Worm (Caenorhabditis elegans) whole organism, young adult: ENCODE results near the gene C32D5.14.

Experiments used
- F52B5.7 ChIP-seq: sonication (generic microtip); optimal IDR thresholded peaks from 2 replicates; lab custom pipeline; 2016; ENCODE audit warnings: mild to moderate bottlenecking, missing genetic modification characterization, missing compliant biosample characterization
- K12H6.12 ChIP-seq: fragments of 200-800 bp; sonication (Bioruptor generic); optimal IDR thresholded peaks from 2 replicates; lab custom pipeline; 2018; ENCODE audit warnings: mild to moderate bottlenecking, missing genetic modification characterization, missing compliant biosample characterization
- T07F8.4 ChIP-seq: sonication (generic microtip); optimal IDR thresholded peaks from 2 replicates; lab custom pipeline; 2016; ENCODE audit warnings: mild to moderate bottlenecking, missing genetic modification characterization, moderate library complexity, missing compliant biosample characterization
- T26A5.8 ChIP-seq: sonication (generic microtip); optimal IDR thresholded peaks from 2 replicates; lab custom pipeline; 2016; ENCODE audit warnings: missing genetic modification characterization, missing compliant biosample characterization
- aptf-3 ChIP-seq: fragments of 200-800 bp; sonication (Bioruptor generic); IDR thresholded peaks from 2 replicates; pipeline ENCODE4 v1.3.6; 2022; ENCODE audit warnings: missing genetic modification characterization, missing compliant biosample characterization
- atf-7 ChIP-seq: sonication (generic microtip); optimal IDR thresholded peaks from 2 replicates; lab custom pipeline; 2017; ENCODE audit warnings: mild to moderate bottlenecking, missing genetic modification characterization, missing compliant biosample characterization
- attf-6 ChIP-seq: fragments of 200-800 bp; sonication (Bioruptor generic); IDR thresholded peaks from 2 replicates; pipeline ENCODE4 v1.3.6; 2022; ENCODE audit warnings: missing genetic modification reagents, missing genetic modification characterization, missing compliant biosample characterization
- bed-1 ChIP-seq: fragments of 200-800 bp; sonication (Bioruptor generic); IDR thresholded peaks from 2 replicates; pipeline ENCODE4 v1.3.6; 2022; ENCODE audit warnings: missing genetic modification reagents, missing genetic modification characterization, missing compliant biosample characterization
- cebp-1 ChIP-seq, 2 experiments: fragments of 200-800 bp in 1 of 2; sonication (Bioruptor generic) in 1 of 2; sonication (generic microtip) in 1 of 2; IDR thresholded peaks in 1 of 2; optimal IDR thresholded peaks in 1 of 2; 2 replicates each; pipeline versions ENCODE4 v1.3.6 to Lab custom; 2017 to 2022; ENCODE audit warnings: missing compliant biosample characterization in 2 of 2, missing genetic modification characterization in 2 of 2, mild to moderate bottlenecking in 1 of 2, missing genetic modification reagents in 1 of 2, moderate library complexity in 1 of 2
- ceh-100 ChIP-seq: fragments of 200-800 bp; sonication (Bioruptor generic); IDR thresholded peaks from 2 replicates; pipeline ENCODE4 v1.3.6; 2022; ENCODE audit warnings: missing genetic modification reagents, missing genetic modification characterization, missing compliant biosample characterization
- ceh-27 ChIP-seq: fragments of 200-800 bp; sonication (Bioruptor generic); optimal IDR thresholded peaks from 2 replicates; lab custom pipeline; 2018; ENCODE audit warnings: mild to moderate bottlenecking, missing genetic modification characterization, moderate library complexity, missing compliant biosample characterization
- ceh-79 ChIP-seq: sonication (generic microtip); optimal IDR thresholded peaks from 2 replicates; lab custom pipeline; 2017; ENCODE audit warnings: mild to moderate bottlenecking, missing genetic modification characterization, missing compliant biosample characterization
- dpff-1 ChIP-seq: sonication (generic microtip); optimal IDR thresholded peaks from 2 replicates; lab custom pipeline; 2017; ENCODE audit warnings: mild to moderate bottlenecking, missing genetic modification characterization, missing compliant biosample characterization
- egl-44 ChIP-seq: fragments of 200-800 bp; sonication (Bioruptor generic); IDR thresholded peaks from 2 replicates; pipeline ENCODE4 v1.3.6; 2022; ENCODE audit warnings: missing genetic modification reagents, missing genetic modification characterization, missing compliant biosample characterization
- egrh-3 ChIP-seq: fragments of 200-800 bp; sonication (Bioruptor generic); IDR thresholded peaks from 2 replicates; pipeline ENCODE4 v1.3.6; 2022; ENCODE audit warnings: missing genetic modification reagents, missing genetic modification characterization, missing compliant biosample characterization
- ets-4 ChIP-seq: fragments of 200-800 bp; sonication (Bioruptor generic); optimal IDR thresholded peaks from 2 replicates; lab custom pipeline; 2018; ENCODE audit warnings: mild to moderate bottlenecking, missing genetic modification characterization, missing compliant biosample characterization
- gei-17 ChIP-seq: fragments of 200-800 bp; sonication (Bioruptor generic); optimal IDR thresholded peaks from 2 replicates; lab custom pipeline; 2018; ENCODE audit warnings: mild to moderate bottlenecking, missing genetic modification characterization, missing compliant biosample characterization
- hlh-12 ChIP-seq: sonication (generic microtip); optimal IDR thresholded peaks from 2 replicates; lab custom pipeline; 2016; ENCODE audit warnings: missing genetic modification characterization, missing compliant biosample characterization
- hmg-20 ChIP-seq: fragments of 200-800 bp; sonication (Bioruptor generic); IDR thresholded peaks from 2 replicates; pipeline ENCODE4 v1.3.6; 2022; ENCODE audit warnings: missing genetic modification reagents, missing genetic modification characterization, missing compliant biosample characterization
- let-607 ChIP-seq, 2 experiments: fragments of 200-800 bp in 1 of 2; sonication (Bioruptor generic) in 1 of 2; sonication (generic microtip) in 1 of 2; optimal IDR thresholded peaks; 2 replicates each; lab custom pipeline; 2016 to 2018; ENCODE audit warnings: mild to moderate bottlenecking in 2 of 2, missing compliant biosample characterization in 2 of 2, missing genetic modification characterization in 2 of 2, moderate library complexity in 2 of 2, missing genotype in 1 of 2
- lsl-1 ChIP-seq: fragments of 200-800 bp; sonication (Bioruptor generic); optimal IDR thresholded peaks from 2 replicates; lab custom pipeline; 2018; ENCODE audit warnings: mild to moderate bottlenecking, missing genetic modification characterization, moderate library complexity, missing compliant biosample characterization
- lsy-27 ChIP-seq: sonication (generic microtip); optimal IDR thresholded peaks from 2 replicates; lab custom pipeline; 2017; ENCODE audit warnings: missing genetic modification characterization, mild to moderate bottlenecking, missing compliant biosample characterization, antibody characterized with exemption, missing genotype, borderline replicate concordance; ENCODE audit not compliant: insufficient read depth
- madf-3 ChIP-seq: fragments of 200-800 bp; sonication (Bioruptor generic); IDR thresholded peaks from 2 replicates; pipeline ENCODE4 v1.3.6; 2022; ENCODE audit warnings: missing genetic modification reagents, missing genetic modification characterization, missing compliant biosample characterization
- mcd-1 ChIP-seq: fragments of 200-800 bp; sonication (Bioruptor generic); IDR thresholded peaks from 2 replicates; pipeline ENCODE4 v1.3.6; 2022; ENCODE audit warnings: missing genetic modification reagents, missing genetic modification characterization, missing compliant biosample characterization
- mel-28 ChIP-seq: sonication (generic microtip); optimal IDR thresholded peaks from 2 replicates; lab custom pipeline; 2016; ENCODE audit warnings: borderline replicate concordance, mild to moderate bottlenecking, missing genetic modification characterization, missing compliant biosample characterization
- mes-4 ChIP-seq: sonication (generic microtip); optimal IDR thresholded peaks from 2 replicates; lab custom pipeline; 2016; ENCODE audit warnings: missing genotype, missing genetic modification characterization, missing compliant biosample characterization
- nhr-27 ChIP-seq: fragments of 200-800 bp; sonication (Bioruptor generic); optimal IDR thresholded peaks from 2 replicates; lab custom pipeline; 2018; ENCODE audit warnings: mild to moderate bottlenecking, missing genetic modification characterization, moderate library complexity, missing compliant biosample characterization
- nhr-80 ChIP-seq: sonication (generic microtip); optimal IDR thresholded peaks from 2 replicates; lab custom pipeline; 2016; ENCODE audit warnings: missing genetic modification characterization, missing compliant biosample characterization
- nhr-90 ChIP-seq: sonication (generic microtip); optimal IDR thresholded peaks from 2 replicates; lab custom pipeline; 2016; ENCODE audit warnings: missing genotype, mild to moderate bottlenecking, missing genetic modification characterization, missing compliant biosample characterization
- pha-4 ChIP-seq: fragments of 150-350 bp; sonication (generic microtip); optimal IDR thresholded peaks from 2 replicates; lab custom pipeline; 2014; ENCODE audit warnings: missing biosample characterization, missing genetic modification reagents, missing genetic modification characterization
- repo-1 ChIP-seq: sonication (generic microtip); optimal IDR thresholded peaks from 2 replicates; lab custom pipeline; 2017; ENCODE audit warnings: mild to moderate bottlenecking, missing genetic modification characterization, missing compliant biosample characterization
- rpc-1 ChIP-seq, 2 experiments: fragments of 150-350 bp in 1 of 2; sonication (generic microtip) in 1 of 2; optimal IDR thresholded peaks; 2 replicates each; lab custom pipeline; 2014 to 2018; ENCODE audit warnings: missing biosample characterization in 1 of 2, missing genetic modification characterization in 1 of 2, missing genetic modification reagents in 1 of 2, missing genotype in 1 of 2
- sdz-38 ChIP-seq: sonication (generic microtip); optimal IDR thresholded peaks from 2 replicates; lab custom pipeline; 2016; ENCODE audit warnings: missing genotype, missing genetic modification characterization, missing compliant biosample characterization
- sea-2 ChIP-seq: fragments of 200-800 bp; sonication (Bioruptor generic); IDR thresholded peaks from 2 replicates; pipeline ENCODE4 v1.3.6; 2022; ENCODE audit warnings: missing genetic modification characterization, missing compliant biosample characterization
- ztf-25 ChIP-seq: fragments of 200-800 bp; sonication (Bioruptor generic); IDR thresholded peaks from 2 replicates; pipeline ENCODE4 v1.3.6; 2022; ENCODE audit warnings: missing genetic modification reagents, missing genetic modification characterization, missing compliant biosample characterization

The C32D5.14 gene

DNA sequence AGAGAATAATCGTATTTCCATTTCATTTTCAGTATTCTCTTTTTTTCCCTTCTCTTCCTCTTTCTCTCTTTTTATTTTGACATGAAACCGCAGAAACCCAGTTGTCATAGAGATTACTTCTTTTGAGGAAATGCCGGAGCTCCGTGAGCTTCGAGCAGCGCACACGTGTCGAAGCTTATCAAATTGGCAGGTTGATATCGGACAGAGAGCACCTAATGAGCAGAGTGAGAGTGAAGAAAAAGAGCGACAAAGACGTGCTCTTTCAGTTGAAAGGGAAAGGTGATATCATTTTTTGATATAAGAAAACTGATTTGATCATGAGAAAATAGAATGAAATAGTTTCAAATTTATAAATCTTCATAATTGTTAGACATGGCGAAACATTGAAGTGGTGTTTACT lies at the start of gene C32D5.14:
Gene C32D5.14 (plus strand): TSS at position 131 of the 400 bp plus-strand sequence.
- TF ChIP-seq dpff-1 (tag; lab: Kevin White, UChicago) (no peak), atf-7 (peak; percentile 22), nhr-80 (tag; lab: Kevin White, UChicago) (peak; percentile 61), let-607 (tag; optimal IDR thresholded peaks at IDR 0.05; lab: Kevin White, UChicago) (peak; percentile 48 to 77)

DNA sequence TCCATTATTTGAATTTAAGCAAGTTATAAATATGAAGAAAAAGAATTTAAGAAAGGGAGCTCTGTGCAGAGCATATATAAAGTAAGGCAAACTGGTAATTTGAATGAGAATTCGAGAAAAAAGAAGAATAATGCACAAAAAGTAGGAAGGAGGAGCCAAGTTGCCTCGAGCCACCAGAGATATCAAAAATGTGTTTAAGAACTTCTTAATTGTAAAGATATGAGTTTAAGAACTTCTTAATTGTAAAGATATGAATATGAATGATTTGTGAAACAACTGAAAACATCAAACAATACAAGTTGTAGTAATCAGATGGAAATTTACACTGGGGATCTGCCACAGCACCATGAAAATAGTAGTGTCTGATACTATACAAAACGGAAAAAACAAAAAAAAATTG lies 48.4 kb upstream of the C32D5.14 start, which contains the start of gene F13H8.6:
Gene F13H8.6 (minus strand): TSS at position 101 of the 400 bp plus-strand sequence.
- TF ChIP-seq T26A5.8 (tag; lab: Kevin White, UChicago) (no peak), sdz-38 (tag; lab: Kevin White, UChicago) (no peak), T07F8.4 (no peak), egl-44 (GFP tag; lab: Robert Waterston, UW) (no peak), mcd-1 (GFP tag; lab: Robert Waterston, UW) (no peak), ceh-100 (GFP tag; lab: Robert Waterston, UW) (no peak), pha-4 (tag; lab: Kevin White, UChicago) (no peak), aptf-3 (GFP tag; lab: Robert Waterston, UW) (no peak), mel-28 (tag; lab: Kevin White, UChicago) (no peak), ceh-79 (no peak), ztf-25 (GFP tag; lab: Robert Waterston, UW) (no peak), hlh-12 (no peak), egrh-3 (GFP tag; lab: Robert Waterston, UW) (no peak), attf-6 (no peak), nhr-90 (tag; lab: Kevin White, UChicago) (no peak), K12H6.12 (tag; lab: Kevin White, UChicago) (no peak)

DNA sequence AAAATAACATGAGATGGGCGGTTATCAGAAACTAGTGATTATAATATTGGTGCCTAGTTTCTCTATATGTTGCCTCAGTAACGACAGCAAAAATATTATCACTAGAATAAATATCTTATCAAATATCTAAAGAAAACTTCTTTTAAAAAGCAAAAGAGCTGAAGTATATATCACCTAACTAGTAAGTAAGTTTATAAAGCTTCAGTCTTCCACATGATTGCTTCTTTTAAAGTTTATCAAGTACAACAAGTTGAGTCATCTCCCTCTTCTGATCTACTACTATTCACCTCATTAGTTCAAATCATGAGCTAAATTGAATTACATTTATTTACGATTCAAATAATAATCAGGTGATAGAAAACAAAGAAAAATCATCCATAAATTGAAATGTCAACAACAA lies 47.2 kb upstream of the C32D5.14 start:
- TF ChIP-seq lsy-27 (no peak), gei-17 (no peak), F52B5.7 (tag; lab: Kevin White, UChicago) (no peak), ceh-27 (no peak), repo-1 (tag; lab: Kevin White, UChicago) (no peak), mes-4 (tag; lab: Kevin White, UChicago) (no peak), ets-4 (no peak), sea-2 (no peak), hmg-20 (GFP tag; lab: Robert Waterston, UW) (no peak), bed-1 (no peak), madf-3 (GFP tag; lab: Robert Waterston, UW) (no peak), atf-7 (no peak), rpc-1 (optimal IDR thresholded peaks at IDR 0.05; lab: Kevin White, UChicago) (no peak), rpc-1 (tag; optimal IDR thresholded peaks at IDR 0.05; lab: Kevin White, UChicago) (no peak), attf-6 (no peak), cebp-1 (GFP tag; IDR thresholded peaks at IDR 0.05; lab: Robert Waterston, UW) (no peak), cebp-1 (tag; optimal IDR thresholded peaks at IDR 0.05; lab: Kevin White, UChicago) (no peak), nhr-27 (tag; lab: Kevin White, UChicago) (no peak)

ce11 chrII:6290047-6290582 lies 45.2 kb upstream of the C32D5.14 start, which contains the start of gene upb-1:
Gene upb-1 (minus strand): TSS chrII:6290097.
- TF ChIP-seq mel-28 (tag; lab: Kevin White, UChicago): no peak
- no peak for TF ChIP-seq lsl-1 (GFP tag; lab: Kevin White, UChicago)
- no peak for TF ChIP-seq nhr-27 (tag; lab: Kevin White, UChicago)
- peak; percentile 32 for TF ChIP-seq nhr-80 (tag; lab: Kevin White, UChicago)
